Fruit fly (Drosophila melanogaster): ENCODE data around the gene hdm.

hdm gene

DNA sequence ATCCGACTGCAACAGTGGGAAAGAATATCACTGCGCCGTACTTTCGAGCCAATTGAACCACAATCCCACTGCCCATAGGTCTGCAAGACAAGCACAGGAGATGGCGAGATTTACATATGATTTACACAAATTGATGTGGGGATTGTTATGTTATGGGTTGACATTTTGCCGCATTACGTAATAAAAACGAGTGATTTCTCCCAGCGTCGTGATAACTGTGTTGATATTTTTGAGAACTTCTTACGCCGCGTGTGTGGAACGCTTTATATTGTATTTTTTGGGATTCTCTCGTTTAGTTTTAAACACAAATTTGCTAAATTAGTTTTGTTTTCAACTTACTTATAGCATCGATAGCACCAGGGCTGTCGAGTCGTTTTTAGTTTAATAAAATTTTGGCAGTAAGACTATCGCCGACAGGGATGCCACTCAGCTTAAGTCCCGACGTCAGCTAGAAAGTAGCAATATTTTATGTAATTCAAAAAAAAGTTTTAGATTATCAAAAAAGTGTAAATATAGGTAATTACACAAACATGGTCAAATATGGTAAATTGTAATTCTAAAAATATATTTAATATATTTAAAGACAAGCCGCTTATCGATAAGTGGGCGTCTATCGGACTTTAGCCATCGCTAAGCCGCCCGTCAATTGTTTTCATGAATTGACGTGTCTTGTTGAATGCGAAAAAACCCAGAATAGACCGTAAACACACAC is 26.4 kb downstream of the hdm start, which contains the start of the genes CG45089, ND-MNLL and p115 (continued):
- TF ChIP-seq gce (GFP tag; IDR thresholded peaks at IDR 0.05) (no peak), CG9817 (tag; optimal IDR thresholded peaks at IDR 0.05) (peak; percentile 62), BtbVII (GFP tag; optimal IDR thresholded peaks at IDR 0.05) (no peak), cad (GFP tag; optimal IDR thresholded peaks at IDR 0.05) (no peak), org-1 (GFP tag; optimal IDR thresholded peaks at IDR 0.05) (no peak), tup (GFP tag; optimal IDR thresholded peaks at IDR 0.05) (peak; percentile 31), CG18599 (GFP tag; optimal IDR thresholded peaks at IDR 0.05) (peak; percentile 51), CG11456 (GFP tag; IDR thresholded peaks at IDR 0.05) (peak; percentile 16; the same call in 1 of the 3 replicates), CG10366 (GFP tag; IDR thresholded peaks at IDR 0.05) (peak; percentile 46), kni (GFP tag; optimal IDR thresholded peaks at IDR 0.05) (no peak), CG5180 (GFP tag; optimal IDR thresholded peaks at IDR 0.05) (no peak), Scr (GFP tag; IDR thresholded peaks at IDR 0.05; ENCODE audit: partially characterized antibody) (peak; percentile 72), CG9609 (GFP tag; optimal IDR thresholded peaks at IDR 0.05) (peak; percentile 7), toy (GFP tag; IDR thresholded peaks at IDR 0.05) (no peak), abd-A (tag; optimal IDR thresholded peaks at IDR 0.05) (no peak), onecut (GFP tag; IDR thresholded peaks at IDR 0.05) (0 out of 2 replicates have a peak, but pooled peaks have one; percentile 6), ATbp (GFP tag; optimal IDR thresholded peaks at IDR 0.05) (no peak), Hr78 (GFP tag; optimal IDR thresholded peaks at IDR 0.05) (no peak), az2 (GFP tag; optimal IDR thresholded peaks at IDR 0.05) (peak; percentile 55), CG7372 (GFP tag; IDR thresholded peaks at IDR 0.05) (peak; percentile 60), CG31224 (GFP tag; IDR thresholded peaks at IDR 0.05) (no peak), CG12769 (tag; optimal IDR thresholded peaks at IDR 0.05) (no peak), eve (GFP tag; optimal IDR thresholded peaks at IDR 0.05) (no peak), CG11247 (GFP tag; IDR thresholded peaks at IDR 0.05) (peak; percentile 32; the same call in 1 of the 2 replicates), Atf6 (GFP tag; IDR thresholded peaks at IDR 0.05) (no peak), row (GFP tag; IDR thresholded peaks at IDR 0.05) (peak; percentile 86), sug (tag; optimal IDR thresholded peaks at IDR 0.05) (peak; percentile 65), Hmx (GFP tag; optimal IDR thresholded peaks at IDR 0.05) (no peak), stc (GFP tag; IDR thresholded peaks at IDR 0.05) (no peak), zfh2 (GFP tag; optimal IDR thresholded peaks at IDR 0.05) (peak; percentile 48), CG7745 (tag; optimal IDR thresholded peaks at IDR 0.05) (no peak), bigmax (GFP tag; optimal IDR thresholded peaks at IDR 0.05) (no peak), CG3847 (GFP tag; IDR thresholded peaks at IDR 0.05) (peak; percentile 60), HLH54F (GFP tag; optimal IDR thresholded peaks at IDR 0.05) (peak; percentile 18), tx (GFP tag; optimal IDR thresholded peaks at IDR 0.05) (no peak), CG8089 (GFP tag; optimal IDR thresholded peaks at IDR 0.05) (no peak), CG11093 (GFP tag; IDR thresholded peaks at IDR 0.05) (no peak), CG2678 (tag; optimal IDR thresholded peaks at IDR 0.05) (peak; percentile 69), CG4360 (GFP tag; IDR thresholded peaks at IDR 0.05) (no peak), CG17186 (GFP tag; optimal IDR thresholded peaks at IDR 0.05) (peak; percentile 8), sob (GFP tag; IDR thresholded peaks at IDR 0.05) (peak; percentile 73), Atf3 (GFP tag; optimal IDR thresholded peaks at IDR 0.05) (no peak), CG10267 (tag; optimal IDR thresholded peaks at IDR 0.05) (peak; percentile 72), CG1233 (GFP tag; optimal IDR thresholded peaks at IDR 0.05) (no peak), CG6791 (GFP tag; IDR thresholded peaks at IDR 0.05; ENCODE audit: partially characterized antibody) (no peak), maf-S (GFP tag; optimal IDR thresholded peaks at IDR 0.05) (no peak), CG18011 (GFP tag; optimal IDR thresholded peaks at IDR 0.05) (peak; percentile 29), en (GFP tag; optimal IDR thresholded peaks at IDR 0.05) (no peak), CG8388 (GFP tag; optimal IDR thresholded peaks at IDR 0.05) (peak; percentile 52), Ets65A (GFP tag) (peak; percentile 93)
